Fruit fly (Drosophila melanogaster) whole organism: Measurements from ENCODE around the gene Jasper.

Experiments
- CG8478 ChIP-seq: fragments of >200 bp; optimal IDR thresholded peaks from 2 replicates; lab custom pipeline; 2018; ENCODE audit warnings: inconsistent platforms
- Dll ChIP-seq: fragments of >200 bp; optimal IDR thresholded peaks from 2 replicates; lab custom pipeline; 2017
- EcR ChIP-seq, 2 experiments: fragments of >200 bp; optimal IDR thresholded peaks; 2 replicates each; lab custom pipeline; 2017; ENCODE audit warnings: missing biosample characterization in 2 of 2, missing genetic modification characterization in 2 of 2, missing genetic modification reagents in 2 of 2
- pan ChIP-seq: fragments of >200 bp; optimal IDR thresholded peaks from 2 replicates; lab custom pipeline; 2017
- psq ChIP-seq: fragments of >200 bp; optimal IDR thresholded peaks from 2 replicates; lab custom pipeline; 2017
- usp ChIP-seq: fragments of >200 bp; optimal IDR thresholded peaks from 2 replicates; lab custom pipeline; 2017; ENCODE audit warnings: missing biosample characterization, missing genetic modification characterization, mixed read lengths

Jasper gene

DNA sequence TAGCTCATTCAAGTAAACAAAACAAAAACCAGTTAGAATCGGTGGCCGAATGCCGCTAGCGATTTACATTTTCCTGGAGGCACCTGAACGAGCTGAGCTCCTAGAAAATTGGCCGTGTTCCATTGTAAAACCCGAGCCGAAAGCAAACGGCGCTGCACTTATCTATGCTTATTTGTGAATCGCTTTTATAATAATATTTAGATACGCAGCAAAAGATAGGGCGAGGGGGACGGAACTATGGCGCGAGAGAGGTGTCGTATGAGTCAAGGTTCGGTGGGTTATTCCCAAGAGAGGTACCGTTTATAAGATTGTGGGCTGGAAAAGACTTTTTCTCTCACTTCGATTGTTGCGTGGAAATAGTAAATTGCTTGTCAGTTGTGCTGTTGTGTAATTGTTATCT is 11.4 kb downstream of the Jasper start:
- TF ChIP-seq EcR (GFP tag; optimal IDR thresholded peaks at IDR 0.05; lab: Kevin White, UChicago) = no peak
- no peak for TF ChIP-seq CG8478
- no peak for TF ChIP-seq psq (lab: Kevin White, UChicago)
- TF ChIP-seq usp (GFP tag; lab: Kevin White, UChicago) = no peak
- TF ChIP-seq Dll (lab: Kevin White, UChicago) = no peak
- no peak for TF ChIP-seq pan (lab: Kevin White, UChicago)

DNA sequence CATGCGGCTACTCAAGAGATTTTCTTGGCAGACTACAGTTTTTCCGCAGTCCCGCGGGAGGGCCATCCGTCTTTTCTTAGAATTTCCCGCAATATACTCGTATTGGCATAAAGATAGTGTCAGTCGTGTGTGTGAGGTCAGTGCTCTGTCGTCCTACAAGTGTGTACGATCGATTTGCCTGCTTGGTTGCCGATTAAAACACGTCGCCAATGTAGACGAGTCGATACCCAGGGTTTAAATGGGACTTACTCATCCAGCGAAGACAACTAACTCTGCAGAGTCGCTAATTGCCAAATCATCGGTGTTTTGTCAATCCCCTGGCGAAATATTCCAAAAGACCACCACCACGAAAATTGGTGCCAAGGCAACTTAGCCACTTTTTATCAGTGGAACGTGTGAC is 13.7 kb downstream of the Jasper start:
- peak in 1 of 2 experiments; percentile 73 for TF ChIP-seq EcR (GFP tag; optimal IDR thresholded peaks at IDR 0.05; lab: Kevin White, UChicago)
- no peak for TF ChIP-seq psq (lab: Kevin White, UChicago)

DNA sequence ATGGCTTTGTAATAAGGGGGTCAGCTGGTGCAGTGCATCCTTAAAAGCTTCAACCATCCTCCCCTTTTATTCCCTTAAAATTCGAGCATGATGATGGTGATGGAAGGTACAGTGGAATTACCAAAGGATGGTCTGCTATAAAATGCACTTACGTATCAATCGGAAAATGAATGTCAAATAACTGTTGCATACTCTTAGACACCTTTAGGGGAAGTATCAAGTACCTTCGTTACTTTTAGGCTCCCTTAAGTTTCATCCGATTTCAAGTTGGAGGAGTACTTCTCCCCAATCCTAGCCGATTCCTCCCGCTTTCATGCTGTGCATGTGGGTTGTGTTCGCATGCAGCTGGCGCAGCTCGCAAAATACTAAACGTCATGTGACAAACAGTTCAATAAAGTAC is 17.9 kb downstream of the Jasper start:
- no peak for TF ChIP-seq usp (GFP tag; lab: Kevin White, UChicago)
- TF ChIP-seq pan (lab: Kevin White, UChicago) = no peak
- TF ChIP-seq Dll (lab: Kevin White, UChicago) = no peak
- no peak for TF ChIP-seq CG8478
- TF ChIP-seq psq (lab: Kevin White, UChicago) = no peak
- TF ChIP-seq EcR (GFP tag; optimal IDR thresholded peaks at IDR 0.05; lab: Kevin White, UChicago) = no peak

DNA sequence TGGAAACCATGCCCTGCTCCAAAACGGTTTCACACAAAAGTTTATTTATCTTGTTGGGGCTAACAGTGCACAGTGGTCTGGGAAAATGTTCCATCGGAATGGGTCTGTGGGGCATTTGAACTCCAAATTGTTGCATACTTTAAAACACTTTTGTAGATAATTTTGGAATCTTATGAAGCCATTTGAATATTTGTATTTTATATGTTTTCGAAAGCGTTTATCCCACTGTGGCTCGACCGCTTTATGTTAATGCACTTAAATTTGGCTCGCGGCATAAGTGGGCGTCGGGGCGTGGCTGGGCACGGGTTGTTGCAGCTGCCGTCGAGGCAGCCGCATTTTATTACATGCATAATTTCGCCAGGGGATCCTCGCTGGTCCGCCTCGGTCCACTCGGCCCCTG is 19.5 kb downstream of the Jasper start:
- no peak for TF ChIP-seq pan (lab: Kevin White, UChicago)
- no peak for TF ChIP-seq psq (lab: Kevin White, UChicago)
- TF ChIP-seq EcR (GFP tag; optimal IDR thresholded peaks at IDR 0.05; lab: Kevin White, UChicago) = no peak
- no peak for TF ChIP-seq CG8478
- TF ChIP-seq Dll (lab: Kevin White, UChicago) = no peak
- TF ChIP-seq usp (GFP tag; lab: Kevin White, UChicago) = no peak

DNA sequence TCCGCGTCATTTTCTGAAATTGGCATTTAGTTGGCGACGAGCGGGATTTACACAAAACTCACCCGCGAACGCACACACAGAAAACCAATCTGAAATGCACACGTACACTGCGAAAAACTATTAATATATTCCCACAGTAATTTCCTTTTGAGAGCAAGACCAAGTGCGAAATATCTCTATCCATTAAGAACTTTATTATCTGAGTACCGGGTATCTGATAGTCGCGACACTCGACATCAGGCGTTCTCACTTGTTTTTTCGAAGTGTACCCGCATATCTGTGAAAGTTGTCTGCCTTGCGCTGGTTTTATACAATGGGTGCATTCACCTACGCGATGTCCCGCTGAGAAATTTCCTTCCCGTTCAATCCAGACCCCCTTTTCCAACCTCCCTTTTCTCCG is 23.8 kb downstream of the Jasper start:
- TF ChIP-seq psq (lab: Kevin White, UChicago) (no peak), EcR (GFP tag; optimal IDR thresholded peaks at IDR 0.05; lab: Kevin White, UChicago) (peak in 1 of 2 experiments; percentile 21), CG8478 (no peak)

DNA sequence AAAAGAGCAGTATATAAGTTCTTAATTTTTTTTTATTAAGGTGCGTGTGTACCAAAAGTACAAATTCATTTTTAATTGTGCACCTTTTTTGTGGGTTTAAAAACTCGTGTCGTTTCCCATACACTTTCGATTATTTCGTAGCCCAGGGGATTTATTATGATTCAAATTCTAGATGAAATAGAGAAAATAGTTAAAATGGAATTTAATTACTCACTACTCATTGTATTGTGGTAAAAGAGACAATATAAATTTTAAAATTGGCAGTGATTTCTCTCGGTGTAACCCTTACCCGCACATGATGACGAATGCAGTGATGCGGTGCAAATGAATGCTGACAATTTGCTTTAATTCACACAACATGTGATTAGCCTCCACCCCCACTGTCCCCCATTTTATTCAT is 30.9 kb downstream of the Jasper start:
- TF ChIP-seq CG8478 (no peak), psq (lab: Kevin White, UChicago) (no peak), EcR (GFP tag; optimal IDR thresholded peaks at IDR 0.05; lab: Kevin White, UChicago) (no peak), pan (lab: Kevin White, UChicago) (no peak), usp (GFP tag; lab: Kevin White, UChicago) (no peak), Dll (lab: Kevin White, UChicago) (no peak)

DNA sequence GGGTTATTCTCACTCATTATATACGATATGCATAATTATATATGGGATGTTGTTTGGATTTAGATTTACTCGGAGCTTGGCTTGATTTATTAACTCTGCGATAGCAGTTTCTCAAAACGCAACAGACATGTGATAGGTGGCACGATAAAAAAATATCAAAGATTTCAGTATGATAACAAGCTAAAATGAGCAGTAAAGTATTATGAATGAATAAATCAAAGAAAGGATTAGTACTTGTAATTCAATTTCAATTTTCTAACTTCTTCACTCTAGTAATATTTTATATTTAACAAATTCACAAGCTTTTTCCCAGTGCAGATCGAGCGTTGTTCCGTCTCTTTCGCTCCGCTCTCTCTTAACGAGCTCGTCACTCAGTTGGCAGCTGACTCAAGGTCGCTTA is 31.8 kb downstream of the Jasper start:
- TF ChIP-seq psq (lab: Kevin White, UChicago) = no peak
- no peak for TF ChIP-seq EcR (GFP tag; optimal IDR thresholded peaks at IDR 0.05; lab: Kevin White, UChicago)
- TF ChIP-seq usp (GFP tag; lab: Kevin White, UChicago) = no peak
- TF ChIP-seq Dll (lab: Kevin White, UChicago) = no peak
- TF ChIP-seq CG8478 = no peak
- no peak for TF ChIP-seq pan (lab: Kevin White, UChicago)

DNA sequence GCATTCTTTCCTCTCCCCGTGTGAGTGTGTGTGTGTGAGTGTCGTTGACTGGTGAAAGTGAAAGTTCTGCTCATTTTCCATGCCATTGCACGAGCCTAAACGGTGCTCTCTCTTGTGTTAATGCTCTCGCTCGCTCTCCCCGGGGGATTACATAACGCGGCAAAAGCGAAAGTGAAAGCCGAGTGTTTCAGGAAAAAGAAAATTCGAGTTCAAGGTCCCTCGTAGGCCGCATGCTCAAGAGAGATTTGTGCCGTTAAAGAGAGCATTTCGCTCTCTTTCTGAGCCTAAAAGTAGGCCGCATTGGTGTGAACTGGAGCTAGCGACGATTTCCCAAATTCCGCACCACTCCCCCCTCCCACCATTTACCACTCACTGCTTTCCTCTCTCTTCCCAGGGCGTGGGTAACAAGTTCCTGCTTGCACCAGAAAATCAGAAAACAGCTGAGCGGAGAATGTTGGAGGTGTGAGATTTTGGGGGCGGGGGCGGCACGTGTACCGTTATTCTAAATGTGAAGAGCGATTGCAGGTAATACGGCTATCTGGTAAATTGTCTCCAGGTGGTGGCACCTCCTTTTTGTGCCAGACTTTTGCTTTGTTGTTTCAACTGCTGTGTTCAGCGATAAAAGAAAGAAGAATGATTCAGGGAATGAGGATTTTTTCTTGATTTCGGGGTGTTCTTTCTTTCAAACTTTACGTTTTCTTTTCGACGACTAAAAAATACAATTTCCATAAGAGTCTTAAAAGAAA is 38.1 kb downstream of the Jasper start:
- TF ChIP-seq Dll (lab: Kevin White, UChicago) (no peak), psq (lab: Kevin White, UChicago) (no peak), usp (GFP tag; lab: Kevin White, UChicago) (no peak), CG8478 (no peak), pan (lab: Kevin White, UChicago) (no peak), EcR (GFP tag; optimal IDR thresholded peaks at IDR 0.05; lab: Kevin White, UChicago) (peak in 1 of 2 experiments; percentile 64)

DNA sequence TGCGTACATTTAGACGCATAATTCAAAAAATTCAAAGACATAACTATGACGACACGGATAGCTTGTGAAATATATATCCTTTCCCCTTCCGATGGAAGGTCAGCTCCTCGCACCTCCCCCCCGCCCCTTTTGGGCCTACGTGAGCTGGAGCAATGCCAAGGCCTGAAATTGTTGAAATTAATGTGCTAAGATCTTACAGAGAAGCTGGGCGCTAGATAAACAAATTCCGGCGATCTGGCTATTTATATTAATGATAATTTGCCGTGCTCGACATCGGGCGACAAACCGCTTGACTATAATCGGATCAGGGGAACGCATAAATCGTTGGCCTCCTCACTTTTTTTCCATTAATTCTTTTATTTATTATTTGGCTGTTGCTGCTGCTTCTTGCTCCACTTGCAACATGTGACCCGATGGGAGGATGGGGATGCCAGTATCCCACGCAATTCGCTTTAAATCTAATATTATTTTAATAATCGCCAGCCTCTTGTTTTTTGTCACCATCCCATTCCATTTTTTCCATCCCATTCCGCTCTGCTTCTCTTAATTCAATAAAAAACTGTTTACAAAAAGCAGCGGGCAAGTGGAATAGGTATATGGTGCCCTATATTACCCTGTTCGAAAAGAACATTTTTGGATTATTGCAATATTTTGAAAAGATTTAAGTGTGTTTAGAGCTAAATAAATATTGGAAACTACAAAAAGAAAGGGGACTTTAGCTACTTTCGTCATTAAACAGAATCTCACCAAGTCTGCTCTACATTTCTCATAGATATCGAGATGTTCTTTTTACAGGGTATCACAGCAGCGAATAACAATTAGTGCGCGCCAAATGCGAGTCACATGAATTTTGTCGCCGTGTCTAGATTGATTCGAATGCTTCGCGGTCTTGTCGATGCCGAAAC is 39.7 kb downstream of the Jasper start:
- TF ChIP-seq EcR (GFP tag; optimal IDR thresholded peaks at IDR 0.05; lab: Kevin White, UChicago) = no peak
- no peak for TF ChIP-seq psq (lab: Kevin White, UChicago)
- TF ChIP-seq usp (GFP tag; lab: Kevin White, UChicago) = no peak
- TF ChIP-seq CG8478 = no peak

DNA sequence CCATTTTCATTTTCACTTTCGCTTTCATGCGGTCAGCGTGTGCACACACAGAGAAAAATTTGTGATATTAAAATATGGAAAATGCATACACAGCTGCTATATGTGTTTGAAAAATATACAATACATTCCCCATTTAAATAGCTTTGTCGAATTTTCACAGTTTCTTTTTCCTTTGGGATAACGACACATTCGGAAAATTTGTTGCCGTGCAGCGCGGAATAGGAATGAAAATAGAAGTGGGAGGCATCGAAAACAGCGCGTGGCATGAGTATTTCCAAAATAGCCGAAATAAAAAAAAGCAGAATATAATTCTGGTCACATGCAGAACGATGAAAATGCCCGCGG is 40.4 kb downstream of the Jasper start:
- no peak for TF ChIP-seq usp (GFP tag; lab: Kevin White, UChicago)
- no peak for TF ChIP-seq EcR (GFP tag; optimal IDR thresholded peaks at IDR 0.05; lab: Kevin White, UChicago)
- no peak for TF ChIP-seq psq (lab: Kevin White, UChicago)
- no peak for TF ChIP-seq Dll (lab: Kevin White, UChicago)
- no peak for TF ChIP-seq CG8478

DNA sequence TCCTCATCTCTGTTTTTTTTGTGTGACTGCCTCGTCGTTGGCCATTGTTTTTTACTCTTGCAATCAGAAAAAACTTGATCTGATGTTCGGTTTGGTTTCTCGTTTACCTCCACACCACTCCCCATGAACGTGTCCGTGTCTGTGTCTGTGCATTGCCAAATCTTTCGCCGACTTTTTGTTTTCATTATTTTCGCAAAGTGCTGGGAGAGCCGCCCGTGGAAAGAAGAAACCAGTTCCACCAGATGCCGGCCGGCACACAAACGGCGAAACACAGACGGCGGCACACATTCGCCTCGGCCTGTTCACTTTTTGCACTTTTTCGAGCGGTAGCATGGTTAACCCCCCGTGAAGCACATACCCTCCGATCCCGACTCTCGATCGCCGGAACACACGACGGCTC is 43.1 kb downstream of the Jasper start:
- no peak for TF ChIP-seq EcR (GFP tag; optimal IDR thresholded peaks at IDR 0.05; lab: Kevin White, UChicago)

DNA sequence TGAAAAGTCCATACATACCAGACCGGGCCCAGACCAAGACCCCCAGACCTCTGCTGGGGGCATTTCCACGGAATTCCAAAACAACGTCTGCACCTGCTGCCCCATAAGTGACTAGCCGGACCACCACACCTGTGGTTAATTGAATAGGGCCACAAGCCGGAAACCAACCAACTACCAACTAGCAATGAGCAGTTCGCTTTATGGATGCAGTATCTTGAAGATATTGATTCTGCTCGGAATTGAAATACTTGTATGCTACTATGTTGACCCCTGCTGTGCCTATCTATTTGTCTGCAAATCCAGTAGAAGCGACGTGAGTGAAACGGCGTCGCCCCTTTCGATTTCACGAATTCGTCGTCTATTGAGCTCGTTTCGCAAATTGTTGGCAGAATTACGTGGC is 43.5 kb downstream of the Jasper start:
- TF ChIP-seq EcR (GFP tag; optimal IDR thresholded peaks at IDR 0.05; lab: Kevin White, UChicago) (peak in 1 of 2 experiments; percentile 36), pan (lab: Kevin White, UChicago) (no peak)
